Fruit fly (Drosophila melanogaster): ENCODE results near the gene Ir21a.

The Ir21a gene

DNA sequence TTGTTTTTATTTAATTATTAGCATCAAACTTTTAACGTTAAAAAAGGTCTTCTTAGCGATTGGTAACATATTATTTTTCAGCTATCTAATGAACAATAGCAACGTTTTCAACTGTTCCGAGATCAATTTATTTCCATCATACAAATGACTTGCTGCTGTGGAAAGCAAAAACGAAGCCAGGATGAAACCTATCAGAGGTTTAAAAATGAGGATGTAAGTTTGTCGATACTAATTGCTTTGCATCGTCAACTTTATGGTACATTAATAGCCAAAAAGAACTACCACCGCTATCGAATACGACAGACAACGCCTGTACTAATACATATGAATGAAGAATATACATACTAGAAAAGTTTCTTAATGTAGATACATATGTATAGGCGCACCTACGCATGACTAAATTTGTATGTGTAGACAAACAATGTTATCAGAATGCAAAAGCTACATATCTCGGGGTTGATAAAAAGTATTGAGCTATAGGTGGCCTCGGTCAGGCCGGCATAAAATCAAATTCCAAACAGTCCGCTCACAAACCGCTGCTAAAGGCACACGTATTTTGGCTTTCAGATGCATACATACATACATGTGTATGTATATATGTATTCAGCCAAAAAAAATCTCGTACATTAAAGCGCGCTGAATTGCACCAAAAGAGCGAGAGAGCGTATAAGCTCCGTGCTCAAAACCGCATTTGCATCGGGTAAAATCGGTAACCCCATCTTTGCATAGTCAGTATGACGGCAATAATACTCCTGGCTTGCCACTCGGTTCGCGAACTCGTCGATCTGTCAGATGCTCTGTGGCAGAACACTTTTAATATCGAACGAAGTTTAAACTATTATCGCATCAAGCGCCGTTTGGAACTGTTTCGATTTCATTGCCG, 47.2 kb upstream of the Ir21a start:
- TF ChIP-seq brk (GFP tag; optimal IDR thresholded peaks at IDR 0.05) (peak; percentile 7), foxo (GFP tag; optimal IDR thresholded peaks at IDR 0.05) (peak in 1 of 2 experiments; percentile 4), Jra (GFP tag; optimal IDR thresholded peaks at IDR 0.05) (no peak), Rel (GFP tag; optimal IDR thresholded peaks at IDR 0.05) (no peak), Rel (tag; optimal IDR thresholded peaks at IDR 0.05) (peak; percentile 18), HLH106 (tag; optimal IDR thresholded peaks at IDR 0.05) (no peak), dl (GFP tag; optimal IDR thresholded peaks at IDR 0.05; ENCODE audit: insufficient read depth in 1 of 2, partially characterized antibody in 2 of 2) (peak; percentile 29 to 35), ey (GFP tag; optimal IDR thresholded peaks at IDR 0.05) (no peak), Sp1 (GFP tag; optimal IDR thresholded peaks at IDR 0.05) (peak; percentile 31), rgr (GFP tag; optimal IDR thresholded peaks at IDR 0.05) (peak; percentile 19), N (GFP tag; optimal IDR thresholded peaks at IDR 0.05) (no peak), Dif (GFP tag; optimal IDR thresholded peaks at IDR 0.05; ENCODE audit: partially characterized antibody) (peak; percentile 64), Vsx2 (GFP tag; optimal IDR thresholded peaks at IDR 0.05; ENCODE audit: partially characterized antibody) (peak; percentile 23), OdsH (GFP tag; optimal IDR thresholded peaks at IDR 0.05) (peak; percentile 30), psq (GFP tag; optimal IDR thresholded peaks at IDR 0.05) (no peak), Hnf4 (GFP tag; optimal IDR thresholded peaks at IDR 0.05) (no peak)

DNA sequence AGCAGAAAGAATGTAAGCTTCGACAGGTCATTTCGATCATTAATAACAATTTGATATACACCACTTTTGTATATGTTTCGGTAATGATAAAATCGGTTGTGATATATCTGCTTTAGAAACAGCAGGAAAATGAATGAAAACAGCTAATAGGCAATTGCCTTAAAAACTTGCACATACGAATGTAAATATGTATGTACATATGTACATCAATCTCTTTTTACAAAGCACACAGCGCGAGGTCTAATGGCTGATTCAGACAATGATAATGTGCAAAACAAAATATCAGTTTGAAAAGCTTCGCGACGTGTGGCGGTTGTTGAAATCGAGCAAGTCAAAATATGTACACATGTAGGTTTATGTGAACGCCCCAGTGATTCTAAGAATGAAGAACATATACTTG, 46.5 kb upstream of the Ir21a start, which contains the start of gene galectin:
galectin (plus strand) TSS at position 301 of the 400 bp plus-strand sequence.
- TF ChIP-seq Rel (GFP tag; optimal IDR thresholded peaks at IDR 0.05): no peak
- TF ChIP-seq Rel (tag; optimal IDR thresholded peaks at IDR 0.05): peak; percentile 41
- peak; percentile 19 for TF ChIP-seq tai (GFP tag; optimal IDR thresholded peaks at IDR 0.05)
- TF ChIP-seq sage (GFP tag; optimal IDR thresholded peaks at IDR 0.05): peak; percentile 24
- no peak for TF ChIP-seq usp (GFP tag; optimal IDR thresholded peaks at IDR 0.05)
- peak; percentile 26 for TF ChIP-seq h (GFP tag; optimal IDR thresholded peaks at IDR 0.05)
- TF ChIP-seq Hr83 (GFP tag; optimal IDR thresholded peaks at IDR 0.05; ENCODE audit: poor library complexity, severe bottlenecking): no peak

DNA sequence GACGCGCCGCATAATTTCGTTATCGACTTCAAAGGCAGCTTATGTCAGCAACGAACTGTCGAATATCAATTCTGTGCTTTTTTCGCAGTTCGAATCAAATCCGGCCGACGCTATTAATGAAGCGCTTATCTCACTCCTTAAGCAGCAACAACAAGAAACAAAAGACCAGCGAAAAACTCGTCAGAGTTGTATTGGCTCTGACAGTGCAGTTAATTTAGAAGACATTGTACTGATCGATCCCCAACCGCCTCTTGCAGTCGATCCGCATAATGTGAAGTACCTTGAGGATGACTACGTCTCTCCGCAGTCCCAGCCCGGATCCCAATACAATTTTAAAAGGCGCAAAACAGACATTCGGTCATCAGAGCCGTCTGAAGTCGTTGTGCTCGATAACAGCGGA, 44.6 kb upstream of the Ir21a start:
- TF ChIP-seq Rel (GFP tag; optimal IDR thresholded peaks at IDR 0.05) (no peak), Rel (tag; optimal IDR thresholded peaks at IDR 0.05) (peak; percentile 92), tai (GFP tag; optimal IDR thresholded peaks at IDR 0.05) (no peak)

DNA sequence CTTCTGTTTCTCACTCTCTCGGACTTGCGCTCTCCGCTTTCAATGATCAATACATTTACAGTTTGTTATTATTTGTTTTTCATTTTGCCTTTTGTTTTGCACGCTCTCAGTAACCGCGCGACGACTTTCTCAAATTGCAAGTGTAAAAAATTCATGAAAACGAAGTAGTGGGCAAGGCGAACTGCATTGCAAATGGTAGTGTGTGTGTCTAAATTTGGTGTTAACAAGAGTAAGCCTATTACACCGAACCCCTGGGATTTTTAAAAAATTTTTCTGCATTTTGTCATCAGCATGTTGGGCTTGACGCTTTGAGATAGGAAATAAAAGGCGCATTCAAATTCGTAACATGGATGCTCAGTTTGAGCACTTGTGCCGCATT, 42.3 kb upstream of the Ir21a start:
- TF ChIP-seq usp (GFP tag; optimal IDR thresholded peaks at IDR 0.05) (no peak), rgr (GFP tag; optimal IDR thresholded peaks at IDR 0.05) (no peak), Dif (GFP tag; optimal IDR thresholded peaks at IDR 0.05; ENCODE audit: partially characterized antibody) (peak; percentile 16), CG9705 (GFP tag; optimal IDR thresholded peaks at IDR 0.05) (no peak), sv (GFP tag; optimal IDR thresholded peaks at IDR 0.05) (no peak), foxo (GFP tag; optimal IDR thresholded peaks at IDR 0.05) (no peak), Vsx2 (GFP tag; optimal IDR thresholded peaks at IDR 0.05; ENCODE audit: partially characterized antibody) (no peak), sage (GFP tag; optimal IDR thresholded peaks at IDR 0.05) (peak; percentile 6), Mio (GFP tag; optimal IDR thresholded peaks at IDR 0.05) (no peak), br (GFP tag; optimal IDR thresholded peaks at IDR 0.05) (no peak), psq (GFP tag; optimal IDR thresholded peaks at IDR 0.05) (no peak), N (GFP tag; optimal IDR thresholded peaks at IDR 0.05) (no peak), pan (optimal IDR thresholded peaks at IDR 0.05) (no peak), Hr78 (GFP tag; optimal IDR thresholded peaks at IDR 0.05) (no peak), dl (GFP tag; optimal IDR thresholded peaks at IDR 0.05; ENCODE audit: insufficient read depth in 1 of 2, partially characterized antibody in 2 of 2) (peak in 1 of 2 experiments; percentile 37), ey (GFP tag; optimal IDR thresholded peaks at IDR 0.05) (no peak), Myc (optimal IDR thresholded peaks at IDR 0.05) (no peak), fru (GFP tag; optimal IDR thresholded peaks at IDR 0.05) (no peak)

Measured in whole organism, wandering third instar larva.